Fruit fly (Drosophila melanogaster): ENCODE data around the gene CG7394.
"Not testable (repeated sequence)": the region's sequence is repeated elsewhere in the genome, so short reads cannot be mapped to it uniquely, and the experiment has no call there.

Gene CG7394

DNA sequence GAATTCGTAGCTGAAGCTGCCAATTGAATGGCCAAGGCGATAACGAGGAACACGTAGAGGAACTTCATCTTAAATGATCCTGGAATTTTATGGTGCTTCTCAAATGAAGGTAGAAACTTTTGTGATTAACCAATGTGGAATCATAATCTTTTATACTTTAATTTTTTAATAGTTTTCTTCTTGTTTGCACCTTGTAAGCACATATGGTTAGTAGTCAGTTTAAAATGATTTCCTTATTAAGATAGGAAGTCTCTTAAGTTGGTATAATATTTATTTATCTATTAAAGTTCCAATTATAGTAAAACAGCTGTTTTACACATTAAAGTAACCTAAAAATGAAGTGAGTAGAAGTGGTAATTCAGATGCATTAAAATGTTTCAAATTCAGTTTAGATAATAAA, 19.1 kb downstream of the CG7394 start, which contains the start of gene CG43391:
Gene CG43391, minus strand, starts transcription at position 101 of the 400 bp plus-strand sequence.
- no peak for TF ChIP-seq CG17801 (GFP tag; optimal IDR thresholded peaks at IDR 0.05; ENCODE audit: partially characterized antibody)

DNA sequence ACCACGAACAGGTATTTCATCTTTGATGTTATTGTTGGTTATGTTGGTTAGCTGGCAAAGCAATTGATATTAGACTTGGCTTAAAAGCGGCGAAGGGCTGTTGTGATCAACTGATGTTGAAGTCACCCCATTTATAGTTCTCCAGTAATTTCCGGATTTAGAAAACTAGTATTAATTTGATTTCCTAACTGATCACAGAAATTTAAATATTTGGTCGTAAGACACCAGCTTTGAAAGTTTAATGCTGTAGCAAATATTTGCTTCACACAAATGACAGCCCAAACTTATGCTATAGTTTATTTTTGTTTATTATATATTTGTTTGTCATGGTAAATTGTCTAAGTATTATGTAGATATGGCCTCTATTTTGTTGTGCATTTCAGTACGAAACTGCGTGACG, 20.3 kb downstream of the CG7394 start, which contains the start of gene CG33269:
Gene CG33269, minus strand, starts transcription at position 101 of the 400 bp plus-strand sequence.
- no peak for TF ChIP-seq CG17801 (GFP tag; optimal IDR thresholded peaks at IDR 0.05; ENCODE audit: partially characterized antibody)

DNA sequence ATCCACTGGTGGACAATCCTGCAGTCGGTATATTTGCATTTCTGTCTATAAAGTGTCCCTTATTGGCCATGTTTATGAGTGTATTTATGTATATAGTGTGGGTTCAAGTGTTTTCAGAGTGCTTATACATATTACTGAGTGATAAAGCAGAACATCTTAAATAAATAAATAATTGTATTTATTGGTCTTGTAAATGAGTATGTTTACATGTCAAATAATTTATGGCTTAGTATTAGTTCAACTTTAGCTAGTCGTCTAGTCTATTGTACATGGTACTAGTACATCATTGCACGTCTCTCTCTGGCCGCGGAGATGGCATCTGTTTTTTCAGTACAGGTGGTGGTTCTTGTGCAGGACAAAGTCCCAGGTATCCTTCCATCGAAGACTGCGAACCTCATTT, 22.2 kb downstream of the CG7394 start, which contains the start of gene CG32086:
Gene CG32086, minus strand, starts transcription at position 101 of the 400 bp plus-strand sequence.
- no peak for TF ChIP-seq CG17801 (GFP tag; optimal IDR thresholded peaks at IDR 0.05; ENCODE audit: partially characterized antibody)

DNA sequence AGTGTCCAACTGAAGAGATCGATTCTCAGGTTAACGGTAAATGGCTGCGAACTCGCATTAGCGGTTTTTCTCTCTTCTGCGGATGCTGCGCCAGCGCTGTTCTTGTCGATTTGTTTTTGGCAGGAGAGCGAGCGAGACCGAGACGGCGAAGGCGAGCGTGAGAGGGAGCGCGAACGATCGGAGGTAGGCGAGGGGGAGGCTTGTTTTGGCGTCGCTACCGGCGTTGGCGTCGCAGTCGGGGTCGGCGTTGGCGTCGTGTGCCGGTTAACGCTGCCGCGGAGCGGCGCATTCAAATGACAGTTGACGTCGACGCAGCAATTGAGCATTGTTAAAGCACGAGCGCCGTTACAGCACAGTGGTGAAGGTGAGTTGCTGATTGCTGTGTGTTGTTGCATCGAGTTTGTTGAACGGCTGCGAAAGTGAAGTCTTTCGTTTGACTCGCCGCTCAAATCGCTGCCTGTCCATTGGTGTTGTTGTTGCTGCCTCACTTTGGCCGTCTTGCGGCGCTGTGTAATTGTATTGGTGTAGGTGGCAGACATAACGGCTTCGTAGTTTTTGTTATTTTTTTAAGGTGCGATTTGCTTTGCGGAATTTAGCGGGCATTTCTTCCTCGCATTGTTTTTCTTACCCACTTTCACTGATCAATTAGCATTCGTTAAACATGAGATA, 25.1 kb downstream of the CG7394 start:
- no peak for TF ChIP-seq CG17801 (GFP tag; optimal IDR thresholded peaks at IDR 0.05; ENCODE audit: partially characterized antibody)

DNA sequence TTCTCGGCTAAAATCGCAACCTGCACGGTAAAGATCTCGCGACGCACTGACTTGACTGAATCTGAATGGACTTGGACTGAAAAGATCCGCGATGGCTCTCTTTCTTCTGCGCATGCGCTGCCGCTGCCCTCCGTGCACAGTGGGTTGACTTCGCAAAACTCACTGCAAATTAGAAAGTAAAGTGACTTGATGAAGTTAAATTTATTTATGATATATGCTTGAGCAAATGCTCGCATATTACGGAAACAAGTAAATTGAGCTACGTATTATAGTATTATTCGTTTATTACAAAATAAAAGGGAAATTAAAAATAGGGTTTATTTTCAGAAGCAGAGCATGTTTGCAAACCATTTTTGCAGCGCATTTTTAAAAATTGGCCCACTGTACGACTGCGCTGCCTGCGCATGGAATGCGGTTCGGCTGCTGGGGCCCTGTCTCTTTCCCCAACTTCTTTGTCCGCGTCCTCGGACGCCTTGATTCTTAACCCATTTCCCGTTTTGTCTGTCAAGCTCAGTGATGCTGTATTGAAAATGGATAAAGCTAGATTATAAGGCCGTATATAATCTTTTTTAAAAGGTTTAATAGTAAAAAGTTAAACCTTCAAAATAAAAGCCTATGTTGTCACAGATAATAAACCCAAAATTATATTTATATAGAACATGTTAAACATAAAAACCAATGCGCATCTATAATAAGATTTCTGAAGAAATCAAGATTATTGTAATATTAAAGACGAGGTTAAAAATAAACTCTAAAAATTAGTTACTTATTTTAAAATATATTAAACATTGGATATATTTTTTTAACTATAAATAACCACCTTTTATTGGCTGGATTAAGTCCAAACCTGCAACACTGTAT, 26.2 kb downstream of the CG7394 start, which contains the start of gene rt:
Gene rt, minus strand, starts transcription at position 51 of the 861 bp plus-strand sequence.
- TF ChIP-seq CG17801 (GFP tag; optimal IDR thresholded peaks at IDR 0.05; ENCODE audit: partially characterized antibody) = peak; percentile 27

DNA sequence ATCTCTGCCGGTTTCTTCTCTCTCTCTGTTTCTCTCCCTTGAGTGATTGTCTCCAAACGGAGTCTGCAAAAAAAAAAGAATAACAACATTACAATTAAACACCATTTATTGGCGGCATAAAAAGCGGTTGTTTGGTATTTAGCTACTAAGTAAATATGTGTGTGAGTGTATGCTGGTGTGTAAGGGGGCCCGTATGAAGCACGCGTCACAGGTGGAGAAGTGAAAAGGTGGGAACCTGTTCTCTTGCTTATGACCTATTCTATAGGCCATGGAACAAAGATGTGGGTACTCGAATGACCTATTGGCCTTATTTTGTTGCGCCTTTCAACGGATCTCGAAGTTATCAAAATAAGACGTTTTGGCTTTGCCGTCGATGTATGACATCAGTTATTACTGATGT, 26.8 kb downstream of the CG7394 start:
- TF ChIP-seq CG17801 (GFP tag; optimal IDR thresholded peaks at IDR 0.05; ENCODE audit: partially characterized antibody) = no peak

DNA sequence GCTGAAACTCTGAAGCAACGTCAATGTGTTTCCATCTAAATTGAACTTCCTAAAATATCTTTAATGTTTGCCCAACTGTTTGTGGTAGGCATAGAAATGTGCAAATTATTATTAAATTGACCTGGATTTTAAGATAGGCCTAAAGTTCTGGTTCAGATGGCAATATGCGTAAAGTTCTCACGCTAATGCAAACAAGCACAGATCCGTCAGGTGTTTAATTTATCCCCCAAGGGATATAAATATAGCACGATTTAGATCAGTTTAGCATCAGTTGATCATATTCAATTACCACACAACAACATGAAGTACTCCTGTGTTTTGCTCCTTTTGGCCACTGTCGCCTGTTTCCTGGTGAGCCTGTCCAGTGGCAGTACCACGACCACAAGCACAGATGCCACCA, 27.6 kb downstream of the CG7394 start, which contains the start of gene CG7377:
Gene CG7377, plus strand, starts transcription at position 301 of the 400 bp plus-strand sequence.
- TF ChIP-seq CG17801 (GFP tag; optimal IDR thresholded peaks at IDR 0.05; ENCODE audit: partially characterized antibody) = not testable (repeated sequence)

DNA sequence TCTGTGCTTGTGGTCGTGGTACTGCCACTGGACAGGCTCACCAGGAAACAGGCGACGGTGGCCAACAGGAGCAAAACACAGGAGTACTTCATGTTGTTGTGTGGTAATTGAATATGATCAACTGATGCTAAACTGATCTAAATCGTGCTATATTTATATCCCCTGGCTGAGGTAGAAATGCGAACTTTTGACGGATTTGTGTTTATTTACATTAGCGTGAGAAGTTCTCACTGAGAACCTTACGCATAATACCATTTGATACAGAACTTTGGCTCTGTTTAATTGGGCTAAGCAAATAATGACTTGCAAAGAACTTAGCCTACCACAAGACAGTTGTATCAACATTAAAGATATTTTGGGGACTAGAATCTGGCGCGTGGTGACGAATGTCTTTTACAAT, 29.3 kb downstream of the CG7394 start, which contains the start of gene CG33268:
Gene CG33268, minus strand, starts transcription at position 101 of the 400 bp plus-strand sequence.
- TF ChIP-seq CG17801 (GFP tag; optimal IDR thresholded peaks at IDR 0.05; ENCODE audit: partially characterized antibody) = no peak

DNA sequence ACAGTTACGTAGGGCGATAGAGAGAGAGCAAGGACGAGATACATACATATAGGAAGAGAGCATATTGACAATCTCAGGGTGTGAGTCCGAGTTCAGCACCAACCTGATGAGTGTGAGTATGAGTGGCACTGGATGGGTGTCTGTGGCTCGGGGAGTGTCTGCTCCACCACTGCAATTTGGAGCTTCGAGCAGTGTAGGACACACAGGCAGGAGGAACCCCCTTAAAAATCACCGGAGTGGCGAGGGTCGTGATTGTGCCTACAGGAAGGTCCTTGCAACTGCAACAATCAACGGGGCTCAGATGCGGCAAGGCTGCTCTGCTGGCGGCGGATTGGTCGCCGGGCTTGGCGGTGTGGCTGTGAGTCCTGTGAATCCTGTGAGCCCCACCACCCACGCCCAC, 30.0 kb downstream of the CG7394 start:
- TF ChIP-seq CG17801 (GFP tag; optimal IDR thresholded peaks at IDR 0.05; ENCODE audit: partially characterized antibody) = no peak

DNA sequence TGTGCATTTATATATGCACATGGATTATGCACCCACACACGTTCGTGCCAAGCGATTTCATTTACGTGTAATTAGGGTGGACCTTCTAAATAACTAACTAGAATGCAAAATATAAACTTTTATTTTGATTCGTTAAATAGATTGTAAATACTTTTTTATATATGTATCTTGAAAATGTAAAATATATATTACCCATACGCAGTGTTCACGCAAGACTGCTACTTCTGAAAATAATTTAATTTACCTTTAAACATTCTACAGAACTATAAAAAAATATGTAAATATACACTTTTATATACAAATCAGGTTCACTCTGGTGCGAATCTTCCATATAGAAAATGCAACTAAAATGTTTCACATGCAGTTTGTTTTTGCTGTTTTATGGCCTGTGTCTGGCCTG, 32.0 kb downstream of the CG7394 start:
- TF ChIP-seq CG17801 (GFP tag; optimal IDR thresholded peaks at IDR 0.05; ENCODE audit: partially characterized antibody) = no peak

DNA sequence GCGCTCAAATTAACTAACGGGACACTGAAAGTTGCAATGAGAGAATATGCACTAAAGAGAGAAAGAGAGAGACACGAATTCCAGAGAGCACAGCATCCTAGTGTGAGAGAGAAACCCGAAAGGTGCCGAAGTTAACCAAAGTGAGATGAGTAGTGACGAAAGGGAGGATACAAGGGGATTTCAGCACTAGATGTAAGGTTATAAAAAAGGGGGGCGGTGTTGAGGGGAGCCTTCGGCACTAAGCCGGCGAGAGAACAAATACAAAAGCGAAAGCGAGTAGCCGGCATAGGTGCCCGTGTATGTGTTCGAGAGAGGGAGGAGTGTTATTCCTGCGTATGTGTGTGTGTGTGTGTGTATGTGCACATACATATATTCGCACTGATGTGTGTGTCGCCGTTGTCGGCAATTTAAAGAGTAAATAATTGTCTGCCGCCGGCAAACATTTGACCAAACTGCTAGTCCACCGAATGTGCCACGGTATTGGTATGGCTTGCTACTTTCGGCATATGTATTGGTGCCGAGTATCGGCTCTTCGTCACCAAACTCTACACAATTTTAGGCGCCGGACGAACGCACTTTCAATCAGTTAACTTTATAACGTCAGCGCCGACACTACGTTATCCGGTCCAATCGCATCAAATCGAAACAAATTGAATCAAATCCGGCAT, 34.9 kb downstream of the CG7394 start, which contains the start of gene CG7368:
Gene CG7368, plus strand, starts transcription at position 618 of the 668 bp plus-strand sequence.
- TF ChIP-seq CG17801 (GFP tag; optimal IDR thresholded peaks at IDR 0.05; ENCODE audit: partially characterized antibody) = no peak

DNA sequence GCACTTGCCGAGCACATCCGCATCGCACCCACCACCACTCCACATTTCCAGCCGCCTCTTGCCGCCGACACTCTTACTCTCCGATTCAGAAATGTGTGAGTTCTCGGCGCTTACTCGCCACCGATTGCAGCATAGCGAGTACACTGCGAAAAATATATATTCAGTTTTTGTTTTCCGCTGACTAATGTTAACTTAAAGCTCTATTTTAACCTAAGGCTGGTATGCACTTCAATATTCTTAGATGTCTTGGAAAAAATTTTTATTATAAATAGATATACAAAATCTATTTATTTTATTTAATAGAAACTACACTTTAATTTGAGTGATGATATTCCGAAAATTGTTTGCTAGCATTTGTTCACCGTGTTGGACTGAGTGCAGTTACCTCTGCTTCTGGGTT, 37.5 kb downstream of the CG7394 start:
- TF ChIP-seq CG17801 (GFP tag; optimal IDR thresholded peaks at IDR 0.05; ENCODE audit: partially characterized antibody) = no peak

DNA sequence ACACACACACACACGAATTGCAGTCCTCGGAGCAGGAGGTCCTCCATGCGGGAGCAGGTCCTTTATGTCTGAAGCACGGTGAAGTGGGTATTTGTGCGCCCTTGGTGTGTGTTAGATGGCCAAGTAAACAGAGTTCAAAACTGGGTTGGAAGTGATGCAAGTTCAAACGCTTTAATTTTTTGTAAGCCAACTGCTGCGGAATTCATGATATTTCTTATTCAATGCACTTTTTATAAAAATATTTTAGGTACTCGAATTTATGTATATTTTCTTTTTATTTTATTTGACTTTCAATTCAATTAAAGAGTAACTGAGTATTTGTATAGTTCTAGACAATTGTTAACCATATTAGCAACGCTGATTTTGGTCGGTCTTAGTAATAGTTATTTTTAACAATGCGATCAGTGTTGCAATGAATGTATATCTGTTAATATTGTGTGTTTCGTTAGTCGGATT, 38.2 kb downstream of the CG7394 start, which contains the start of the genes CG14137 and CG46394:
Gene CG14137, minus strand, starts transcription at position 101 of the 456 bp plus-strand sequence.
Gene CG46394, plus strand, starts transcription at position 406 of the 456 bp plus-strand sequence.
- no peak for TF ChIP-seq CG17801 (GFP tag; optimal IDR thresholded peaks at IDR 0.05; ENCODE audit: partially characterized antibody)

DNA sequence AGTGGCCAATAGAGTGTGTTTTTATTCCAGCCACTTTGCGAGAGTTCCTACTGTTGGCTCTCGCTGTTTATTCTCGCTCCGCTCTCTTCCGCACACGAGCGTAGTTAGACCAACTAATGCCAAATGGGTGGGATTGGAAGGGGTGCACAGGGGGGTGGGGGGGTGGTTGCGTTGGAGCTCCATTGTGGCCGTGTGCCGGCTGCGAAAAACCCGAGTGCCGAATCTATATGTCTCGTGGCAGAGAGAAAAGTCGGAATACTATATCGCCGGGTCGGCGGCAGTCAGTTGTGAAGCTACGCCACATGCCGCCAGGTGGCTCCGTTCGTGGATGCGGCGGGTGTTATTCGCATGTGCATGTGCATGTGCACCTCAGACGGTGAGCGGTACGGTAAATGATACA, 39.3 kb downstream of the CG7394 start:
- no peak for TF ChIP-seq CG17801 (GFP tag; optimal IDR thresholded peaks at IDR 0.05; ENCODE audit: partially characterized antibody)

DNA sequence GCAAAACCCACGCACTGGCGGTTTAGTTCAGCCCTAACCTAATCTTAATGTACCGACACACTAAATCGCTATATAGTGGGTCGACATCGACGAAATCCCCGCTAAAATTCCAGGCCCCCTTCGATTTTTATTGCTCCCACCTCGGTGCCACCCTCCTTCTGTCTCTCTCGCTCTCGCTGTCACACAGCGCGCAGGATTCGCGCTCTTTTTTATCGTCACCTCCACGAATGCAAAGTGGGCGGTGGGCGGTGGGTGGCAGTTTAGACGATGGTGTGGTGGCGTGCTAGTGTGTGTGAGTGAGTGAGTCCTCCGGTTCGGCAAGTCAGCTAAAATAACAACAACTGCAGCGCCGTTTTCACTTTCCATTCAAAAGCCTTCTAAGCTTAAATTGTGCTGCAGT, 40.2 kb downstream of the CG7394 start:
- TF ChIP-seq CG17801 (GFP tag; optimal IDR thresholded peaks at IDR 0.05; ENCODE audit: partially characterized antibody) = no peak

Data from ovary, adult (tissue).